Fruit fly (Drosophila melanogaster) whole organism, embryonic: Measurements from ENCODE around the gene Mvb12.

Source experiments
- ATbp ChIP-seq: fragments of 200-800 bp; sonication (Bioruptor generic); optimal IDR thresholded peaks from 2 replicates; lab custom pipeline; 2017; ENCODE audit warnings: missing biosample characterization, mild to moderate bottlenecking, missing genetic modification characterization, missing genetic modification reagents
- Aef1 ChIP-seq: fragments of 200-800 bp; sonication (Bioruptor generic); IDR thresholded peaks from 3 replicates; pipeline ENCODE4 v1.3.6; 2022; ENCODE audit warnings: missing biosample characterization, missing genetic modification characterization
- Asciz ChIP-seq: fragments of 200-800 bp; sonication (Bioruptor generic); optimal IDR thresholded peaks from 2 replicates; lab custom pipeline; 2017; ENCODE audit warnings: missing biosample characterization, mild to moderate bottlenecking, missing genetic modification characterization, missing genetic modification reagents
- CG10147 ChIP-seq: fragments of 200-800 bp; sonication (Bioruptor generic); optimal IDR thresholded peaks from 2 replicates; lab custom pipeline; 2019; ENCODE audit warnings: missing biosample characterization, mild to moderate bottlenecking, missing genetic modification characterization, moderate library complexity
- CG10543 ChIP-seq: fragments of 200-800 bp; sonication (Bioruptor generic); optimal IDR thresholded peaks from 3 replicates; lab custom pipeline; 2017; ENCODE audit warnings: missing biosample characterization, mild to moderate bottlenecking, missing genetic modification characterization, moderate library complexity
- CG10979 ChIP-seq: fragments of 200-800 bp; sonication (Bioruptor generic); optimal IDR thresholded peaks from 2 replicates; lab custom pipeline; 2018; ENCODE audit warnings: missing biosample characterization, mild to moderate bottlenecking, missing genetic modification characterization, moderate library complexity
- CG12299 ChIP-seq: fragments of 200-800 bp; sonication (Bioruptor generic); optimal IDR thresholded peaks from 2 replicates; lab custom pipeline; 2018; ENCODE audit warnings: missing biosample characterization, mild to moderate bottlenecking, missing genetic modification characterization
- CG12659 ChIP-seq: fragments of 200-800 bp; sonication (Bioruptor generic); optimal IDR thresholded peaks from 3 replicates; lab custom pipeline; 2017; ENCODE audit warnings: mild to moderate bottlenecking, missing biosample characterization, missing genetic modification reagents, missing genetic modification characterization
- CG14667 ChIP-seq: fragments of 200-800 bp; sonication (Bioruptor generic); IDR thresholded peaks from 2 replicates; pipeline ENCODE4 v1.3.6; 2022; ENCODE audit warnings: missing biosample characterization, missing genetic modification characterization
- CG16779 ChIP-seq: fragments of 200-800 bp; sonication (Bioruptor generic); IDR thresholded peaks from 2 replicates; pipeline ENCODE4 v1.3.6; 2022; ENCODE audit warnings: missing biosample characterization, missing genetic modification characterization
- CG18476 ChIP-seq: fragments of 200-800 bp; sonication (Bioruptor generic); optimal IDR thresholded peaks from 2 replicates; lab custom pipeline; 2016; ENCODE audit warnings: missing biosample characterization, mild to moderate bottlenecking, missing genetic modification characterization
- CG2712 ChIP-seq: fragments of 200-800 bp; optimal IDR thresholded peaks from 3 replicates; lab custom pipeline; 2019; ENCODE audit warnings: missing biosample characterization, mild to moderate bottlenecking, missing genetic modification characterization, moderate library complexity
- CG31441 ChIP-seq: fragments of 200-800 bp; sonication (Bioruptor generic); IDR thresholded peaks from 2 replicates; pipeline ENCODE4 v1.3.6; 2022; ENCODE audit warnings: missing biosample characterization, missing genetic modification characterization
- CG3407 ChIP-seq: fragments of 200-800 bp; sonication (Bioruptor generic); optimal IDR thresholded peaks from 2 replicates; lab custom pipeline; 2018; ENCODE audit warnings: missing biosample characterization, mild to moderate bottlenecking, missing genetic modification characterization
- CG34376 ChIP-seq: fragments of 200-800 bp; sonication (Bioruptor generic); optimal IDR thresholded peaks from 2 replicates; lab custom pipeline; 2018; ENCODE audit warnings: missing biosample characterization, mild to moderate bottlenecking, missing genetic modification characterization
- CG6654 ChIP-seq: fragments of 200-800 bp; sonication (Bioruptor generic); optimal IDR thresholded peaks from 2 replicates; lab custom pipeline; 2017; ENCODE audit warnings: missing biosample characterization, mild to moderate bottlenecking, missing genetic modification characterization
- CG6813 ChIP-seq: fragments of 200-800 bp; sonication (Bioruptor generic); optimal IDR thresholded peaks from 2 replicates; lab custom pipeline; 2017; ENCODE audit warnings: missing biosample characterization, missing genetic modification characterization, mild to moderate bottlenecking, moderate library complexity, missing genetic modification reagents
- CG7928 ChIP-seq: fragments of 200-800 bp; sonication (Bioruptor generic); optimal IDR thresholded peaks from 2 replicates; lab custom pipeline; 2017; ENCODE audit warnings: missing biosample characterization, mild to moderate bottlenecking, missing genetic modification characterization
- CG8290 ChIP-seq, 3 experiments: fragments of 200-800 bp; sonication (Bioruptor generic); optimal IDR thresholded peaks; 2 replicates each; lab custom pipeline; 2016 to 2019; ENCODE audit warnings: missing biosample characterization in 3 of 3, missing genetic modification characterization in 3 of 3, mild to moderate bottlenecking in 2 of 3, moderate library complexity in 1 of 3
- Chrac-16 ChIP-seq: fragments of 200-800 bp; sonication (Bioruptor generic); optimal IDR thresholded peaks from 3 replicates; lab custom pipeline; 2016; ENCODE audit warnings: missing biosample characterization, missing genetic modification characterization
- CkIIα-i1 ChIP-seq: fragments of 200-800 bp; sonication (Bioruptor generic); IDR thresholded peaks from 2 replicates; pipeline ENCODE4 v1.3.6; 2022; ENCODE audit warnings: missing biosample characterization, missing genetic modification characterization
- CoRest ChIP-seq: fragments of 200-800 bp; sonication (Bioruptor generic); optimal IDR thresholded peaks from 3 replicates; lab custom pipeline; 2018; ENCODE audit warnings: missing biosample characterization, mild to moderate bottlenecking, missing genetic modification characterization, moderate library complexity
- GATAe ChIP-seq: fragments of 200-800 bp; sonication (Bioruptor generic); conservative IDR thresholded peaks from 2 replicates; pipeline ENCODE4 v1.3.6; 2022; ENCODE audit warnings: missing biosample characterization, missing genetic modification characterization
- Gug ChIP-seq: fragments of 200-800 bp; sonication (Bioruptor generic); IDR thresholded peaks from 4 replicates; pipeline ENCODE4 v1.3.6; 2022; ENCODE audit warnings: missing biosample characterization, missing genetic modification characterization
- HLHmδ ChIP-seq: fragments of 200-800 bp; sonication (Bioruptor generic); optimal IDR thresholded peaks from 2 replicates; lab custom pipeline; 2018; ENCODE audit warnings: missing biosample characterization, mild to moderate bottlenecking, missing genetic modification characterization, moderate library complexity
- HmgD ChIP-seq: fragments of 200-800 bp; sonication (Bioruptor generic); optimal IDR thresholded peaks from 3 replicates; lab custom pipeline; 2016; ENCODE audit warnings: missing biosample characterization, missing genetic modification characterization
- MBD-R2 ChIP-seq: fragments of 200-800 bp; sonication (Bioruptor generic); IDR thresholded peaks from 2 replicates; pipeline ENCODE4 v1.3.6; 2022; ENCODE audit warnings: missing biosample characterization, missing genetic modification characterization
- NFAT ChIP-seq: fragments of 200-800 bp; sonication (Bioruptor generic); IDR thresholded peaks from 2 replicates; pipeline ENCODE4 v1.3.6; 2022; ENCODE audit warnings: missing biosample characterization, missing genetic modification characterization
- Scr ChIP-seq: fragments of 200-800 bp; sonication (Bioruptor generic); IDR thresholded peaks from 2 replicates; pipeline ENCODE4 v1.3.6; 2022; ENCODE audit warnings: missing biosample characterization, missing genetic modification characterization; ENCODE audit not compliant: partially characterized antibody
- Sox102F ChIP-seq: fragments of 200-800 bp; sonication (Bioruptor generic); optimal IDR thresholded peaks from 2 replicates; lab custom pipeline; 2018; ENCODE audit warnings: missing biosample characterization, mild to moderate bottlenecking, missing genetic modification characterization, moderate library complexity
- abd-A ChIP-seq: fragments of 200-800 bp; sonication (Bioruptor generic); optimal IDR thresholded peaks from 3 replicates; lab custom pipeline; 2019; ENCODE audit warnings: missing biosample characterization, mild to moderate bottlenecking, missing genetic modification characterization, moderate library complexity
- al ChIP-seq: fragments of 200-800 bp; sonication (Bioruptor generic); IDR thresholded peaks from 2 replicates; pipeline ENCODE4 v1.3.6; 2022; ENCODE audit warnings: missing biosample characterization, missing genetic modification characterization
- ara ChIP-seq: fragments of 200-800 bp; sonication (Bioruptor generic); IDR thresholded peaks from 2 replicates; pipeline ENCODE4 v1.3.6; 2022; ENCODE audit warnings: missing biosample characterization, missing genetic modification characterization
- cas ChIP-seq: fragments of 200-800 bp; sonication (Bioruptor generic); IDR thresholded peaks from 2 replicates; pipeline ENCODE4 v1.3.6; 2022; ENCODE audit warnings: missing biosample characterization, missing genetic modification characterization
- ci ChIP-seq: fragments of 200-800 bp; sonication (Bioruptor generic); IDR thresholded peaks from 3 replicates; pipeline ENCODE4 v1.3.6; 2022; ENCODE audit warnings: missing biosample characterization, missing genetic modification characterization
- corto ChIP-seq: fragments of 200-800 bp; sonication (Bioruptor generic); optimal IDR thresholded peaks from 2 replicates; lab custom pipeline; 2016; ENCODE audit warnings: missing biosample characterization, mild to moderate bottlenecking, missing genetic modification characterization, moderate library complexity
- dysf ChIP-seq: fragments of 200-800 bp; sonication (Bioruptor generic); IDR thresholded peaks from 3 replicates; pipeline ENCODE4 v1.3.6; 2022; ENCODE audit warnings: missing biosample characterization, missing genetic modification characterization
- hkb ChIP-seq, 2 experiments: fragments of 200-800 bp in 1 of 2; fragments of >200 bp in 1 of 2; sonication (Bioruptor generic) in 1 of 2; IDR thresholded peaks in 1 of 2; optimal IDR thresholded peaks in 1 of 2; 2 replicates each; pipeline versions ENCODE4 v1.3.6 to Lab custom; 2017 to 2022; ENCODE audit warnings: missing biosample characterization in 1 of 2, missing genetic modification characterization in 1 of 2
- ind ChIP-seq: fragments of 200-800 bp; sonication (Bioruptor generic); optimal IDR thresholded peaks from 3 replicates; lab custom pipeline; 2016; ENCODE audit warnings: missing biosample characterization, missing genetic modification characterization
- nmo ChIP-seq: fragments of 200-800 bp; sonication (Bioruptor generic); optimal IDR thresholded peaks from 2 replicates; lab custom pipeline; 2018; ENCODE audit warnings: missing biosample characterization, mild to moderate bottlenecking, missing genetic modification characterization, moderate library complexity
- onecut ChIP-seq: fragments of 200-800 bp; sonication (Bioruptor generic); IDR thresholded peaks from 2 replicates; pipeline ENCODE4 v1.3.6; 2022; ENCODE audit warnings: missing biosample characterization, missing genetic modification characterization
- pum ChIP-seq: fragments of 200-800 bp; sonication (Bioruptor generic); optimal IDR thresholded peaks from 2 replicates; lab custom pipeline; 2016; ENCODE audit warnings: missing biosample characterization, missing genetic modification characterization
- shn ChIP-seq: fragments of 200-800 bp; sonication (Bioruptor generic); optimal IDR thresholded peaks from 3 replicates; lab custom pipeline; 2016; ENCODE audit warnings: missing biosample characterization, missing genetic modification characterization
- sug ChIP-seq: fragments of 200-800 bp; optimal IDR thresholded peaks from 2 replicates; lab custom pipeline; 2019; ENCODE audit warnings: missing biosample characterization, mild to moderate bottlenecking, missing genetic modification characterization, moderate library complexity
- tna ChIP-seq: fragments of 200-800 bp; sonication (Bioruptor generic); IDR thresholded peaks from 2 replicates; pipeline ENCODE4 v1.3.6; 2022; ENCODE audit warnings: missing biosample characterization, missing genetic modification characterization; ENCODE audit not compliant: partially characterized antibody
- trh ChIP-seq: fragments of 200-800 bp; sonication (Bioruptor generic); optimal IDR thresholded peaks from 2 replicates; lab custom pipeline; 2016; ENCODE audit warnings: missing biosample characterization, missing genetic modification characterization
- vfl ChIP-seq: fragments of 200-800 bp; sonication (Bioruptor generic); optimal IDR thresholded peaks from 2 replicates; lab custom pipeline; 2016; ENCODE audit warnings: missing biosample characterization, missing genetic modification characterization
- vnd ChIP-seq: fragments of 200-800 bp; sonication (Bioruptor generic); IDR thresholded peaks from 3 replicates; pipeline ENCODE4 v1.3.6; 2022; ENCODE audit warnings: missing biosample characterization, missing genetic modification characterization; ENCODE audit not compliant: partially characterized antibody
- zfh1 ChIP-seq: fragments of 200-800 bp; sonication (Bioruptor generic); IDR thresholded peaks from 3 replicates; pipeline ENCODE4 v1.3.6; 2022; ENCODE audit warnings: missing biosample characterization, missing genetic modification characterization

Mvb12 gene

dm6 chrX:18140932-18141587 lies 39.9 kb upstream of the Mvb12 start (continued):
- no peak for TF ChIP-seq CG12299 (tag; lab: Kevin White, UChicago)
- TF ChIP-seq corto (GFP tag; lab: Kevin White, UChicago) = no peak
- no peak for TF ChIP-seq sug (tag; lab: Kevin White, UChicago)
- no peak for TF ChIP-seq vnd (GFP tag; lab: Robert Waterston, UW)
- peak; percentile 53 for TF ChIP-seq ATbp
- TF ChIP-seq Scr (GFP tag; lab: Robert Waterston, UW) = no peak
- no peak for TF ChIP-seq MBD-R2 (GFP tag; lab: Robert Waterston, UW)
- TF ChIP-seq CG6654 (GFP tag; lab: Kevin White, UChicago) = no peak
- no peak for TF ChIP-seq HLHmδ (GFP tag; lab: Kevin White, UChicago)
- no peak for TF ChIP-seq ara
- no peak for TF ChIP-seq CG14667 (GFP tag; lab: Robert Waterston, UW)
- TF ChIP-seq pum (GFP tag; lab: Kevin White, UChicago) = no peak
- peak; percentile 14 for TF ChIP-seq CoRest (tag; lab: Kevin White, UChicago)
- TF ChIP-seq onecut = no peak
- no peak for TF ChIP-seq CG7928
- no peak for TF ChIP-seq NFAT (GFP tag; lab: Robert Waterston, UW)
- TF ChIP-seq CG18476 (GFP tag; lab: Kevin White, UChicago) = no peak
- peak; percentile 31; the same call in 1 of the 3 replicates for TF ChIP-seq dysf (GFP tag; lab: Robert Waterston, UW)
- TF ChIP-seq nmo (GFP tag; lab: Kevin White, UChicago) = peak; percentile 24
- TF ChIP-seq zfh1 (GFP tag; lab: Robert Waterston, UW) = no peak
- peak; percentile 10; the same call in 1 of the 4 replicates for TF ChIP-seq Gug (GFP tag; lab: Robert Waterston, UW)
- TF ChIP-seq al = no peak
- TF ChIP-seq Asciz (GFP tag; lab: Kevin White, UChicago) = no peak
- TF ChIP-seq CG10147 (GFP tag; lab: Kevin White, UChicago) = no peak
- peak; percentile 0 for TF ChIP-seq ind
- no peak for TF ChIP-seq CG12659 (GFP tag; lab: Kevin White, UChicago)
- no peak for TF ChIP-seq CG10979 (tag; lab: Kevin White, UChicago)
- no peak for TF ChIP-seq vfl
- TF ChIP-seq HmgD (GFP tag; lab: Kevin White, UChicago) = no peak
- no peak for TF ChIP-seq CG31441 (GFP tag; lab: Robert Waterston, UW)
- no peak for TF ChIP-seq GATAe (GFP tag; lab: Robert Waterston, UW)
- no peak for TF ChIP-seq CG10543
- no peak for TF ChIP-seq cas
- TF ChIP-seq tna (GFP tag; lab: Robert Waterston, UW) = no peak
- no peak for TF ChIP-seq shn (GFP tag; lab: Kevin White, UChicago)
- TF ChIP-seq CkIIα-i1 (GFP tag; lab: Robert Waterston, UW) = no peak
- TF ChIP-seq CG16779 = no peak
- TF ChIP-seq ci (GFP tag; lab: Robert Waterston, UW) = 0 out of 3 replicates have a peak, but pooled peaks have one; percentile 12
- no peak for TF ChIP-seq CG34376
- TF ChIP-seq CG8290 (GFP tag; optimal IDR thresholded peaks at IDR 0.05; lab: Kevin White, UChicago) = no peak
- no peak for TF ChIP-seq CG8290 (tag; optimal IDR thresholded peaks at IDR 0.05; lab: Kevin White, UChicago)
- no peak for TF ChIP-seq trh
- TF ChIP-seq CG3407 (GFP tag; lab: Kevin White, UChicago) = no peak
- TF ChIP-seq Sox102F (GFP tag; lab: Kevin White, UChicago) = no peak
- no peak for TF ChIP-seq hkb (optimal IDR thresholded peaks at IDR 0.05; lab: Kevin White, UChicago)
- TF ChIP-seq hkb (GFP tag; IDR thresholded peaks at IDR 0.05; lab: Robert Waterston, UW) = 0 out of 2 replicates have a peak, but pooled peaks have one; percentile 20
- TF ChIP-seq Aef1 = no peak
- no peak for TF ChIP-seq CG6813 (GFP tag; lab: Kevin White, UChicago)
- TF ChIP-seq abd-A (tag; lab: Kevin White, UChicago) = no peak
- TF ChIP-seq CG2712 (tag; lab: Kevin White, UChicago) = peak; percentile 6
- no peak for TF ChIP-seq Chrac-16 (GFP tag; lab: Kevin White, UChicago)
